Worm (Caenorhabditis elegans): ENCODE data around the gene exp-2.

Gene exp-2

DNA sequence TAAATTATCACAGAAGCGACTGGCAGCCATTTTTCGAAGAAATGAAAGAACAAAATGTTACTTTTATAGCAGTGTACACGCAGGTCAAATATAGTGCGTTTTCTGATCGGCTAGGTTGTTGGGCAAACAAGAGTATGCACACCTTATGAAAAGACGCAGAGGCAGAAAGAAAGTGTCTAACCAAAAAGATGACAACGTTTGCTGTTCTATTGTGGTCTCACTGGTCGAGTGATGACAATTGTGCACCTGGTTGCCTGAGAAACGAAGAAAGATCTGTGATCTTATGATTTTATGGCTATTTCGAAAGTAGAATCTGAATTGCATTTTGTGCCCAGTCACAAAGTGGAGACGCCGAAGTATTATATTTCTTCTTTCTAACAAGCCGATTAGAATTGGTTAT, 20.7 kb upstream of the exp-2 start, which contains the start of gene F17A9.4:
TSS of gene F17A9.4 (minus strand) at position 97 of the 400 bp plus-strand sequence.
- no peak for TF ChIP-seq mml-1 (tag; optimal IDR thresholded peaks at IDR 0.05)
- TF ChIP-seq snpc-4 (tag; optimal IDR thresholded peaks at IDR 0.05), result no peak
- no peak for TF ChIP-seq sea-2 (GFP tag; optimal IDR thresholded peaks at IDR 0.05)
- TF ChIP-seq ceh-82 (tag; optimal IDR thresholded peaks at IDR 0.05), result no peak
- no peak for TF ChIP-seq fkh-2 (tag; optimal IDR thresholded peaks at IDR 0.05)
- TF ChIP-seq nhr-237 (tag; optimal IDR thresholded peaks at IDR 0.05), result no peak
- TF ChIP-seq nfya-1 (tag; optimal IDR thresholded peaks at IDR 0.05; ENCODE audit: insufficient read depth), result no peak
- TF ChIP-seq pqm-1 (tag; optimal IDR thresholded peaks at IDR 0.05), result peak; percentile 81
- TF ChIP-seq daf-12 (tag; optimal IDR thresholded peaks at IDR 0.05), result no peak
- TF ChIP-seq ztf-11 (tag; optimal IDR thresholded peaks at IDR 0.05), result no peak
- TF ChIP-seq ceh-28 (tag; optimal IDR thresholded peaks at IDR 0.05), result no peak
- TF ChIP-seq egl-5 (tag; optimal IDR thresholded peaks at IDR 0.05), result no peak
- TF ChIP-seq nhr-76 (tag; optimal IDR thresholded peaks at IDR 0.05), result no peak
- no peak for TF ChIP-seq aly-2 (tag; optimal IDR thresholded peaks at IDR 0.05)
- peak; percentile 49 for TF ChIP-seq pha-4 (tag; optimal IDR thresholded peaks at IDR 0.05)
- TF ChIP-seq mdl-1 (tag; optimal IDR thresholded peaks at IDR 0.05), result no peak
- TF ChIP-seq hmg-11 (tag; optimal IDR thresholded peaks at IDR 0.05), result no peak
- TF ChIP-seq ceh-9 (tag; optimal IDR thresholded peaks at IDR 0.05), result no peak
- TF ChIP-seq elt-2 (tag; optimal IDR thresholded peaks at IDR 0.05), result peak; percentile 71
- TF ChIP-seq skn-1 (tag; optimal IDR thresholded peaks at IDR 0.05), result peak; percentile 90
- no peak for TF ChIP-seq nhr-25 (tag; optimal IDR thresholded peaks at IDR 0.05)
- TF ChIP-seq fkh-10 (GFP tag; optimal IDR thresholded peaks at IDR 0.05), result no peak
- no peak for TF ChIP-seq fos-1 (tag; optimal IDR thresholded peaks at IDR 0.05)
- TF ChIP-seq nhr-12 (tag; optimal IDR thresholded peaks at IDR 0.05), result no peak
- TF ChIP-seq ztf-4 (tag; optimal IDR thresholded peaks at IDR 0.05), result no peak
- no peak for TF ChIP-seq tbx-2 (tag; optimal IDR thresholded peaks at IDR 0.05)
- no peak for TF ChIP-seq ceh-16 (tag; optimal IDR thresholded peaks at IDR 0.05)
- no peak for TF ChIP-seq ZK546.5 (tag; optimal IDR thresholded peaks at IDR 0.05)
- no peak for TF ChIP-seq nhr-77 (tag; optimal IDR thresholded peaks at IDR 0.05)
- no peak for TF ChIP-seq unc-39 (tag; optimal IDR thresholded peaks at IDR 0.05)
- no peak for TF ChIP-seq ama-1 (optimal IDR thresholded peaks at IDR 0.05)
- peak in 1 of 3 experiments; percentile 26 for TF ChIP-seq elt-3 (tag; optimal IDR thresholded peaks at IDR 0.05)
- no peak for TF ChIP-seq lin-15B (tag; optimal IDR thresholded peaks at IDR 0.05)
- TF ChIP-seq jun-1 (tag; optimal IDR thresholded peaks at IDR 0.05), result no peak
- no peak for TF ChIP-seq unc-62 (GFP tag; optimal IDR thresholded peaks at IDR 0.05)
- no peak for TF ChIP-seq R02D3.7 (tag; optimal IDR thresholded peaks at IDR 0.05)
- TF ChIP-seq nhr-11 (tag; optimal IDR thresholded peaks at IDR 0.05), result no peak

DNA sequence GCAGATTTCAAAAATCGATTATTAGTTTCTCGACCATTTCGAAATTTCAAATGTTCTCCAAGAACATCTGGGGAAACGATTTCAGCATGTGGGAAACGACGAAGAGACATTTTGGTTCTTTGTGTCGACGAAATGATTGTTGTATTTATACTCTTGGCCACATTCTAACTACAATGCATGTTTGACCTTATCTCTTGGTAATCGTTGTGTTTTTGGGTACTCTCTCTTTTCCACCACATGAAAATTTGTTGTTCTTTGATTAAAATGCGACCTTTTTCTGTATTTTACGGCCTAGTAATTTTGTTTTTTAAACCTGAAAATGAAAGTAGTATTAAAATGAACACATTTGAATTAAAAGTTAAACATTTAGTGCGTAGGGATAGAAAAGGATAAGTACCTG, 18.4 kb upstream of the exp-2 start, which contains the start of gene F17A9.5:
TSS of gene F17A9.5 (minus strand) at position 175 of the 400 bp plus-strand sequence.
- TF ChIP-seq ama-1 (optimal IDR thresholded peaks at IDR 0.05) (no peak), elt-2 (tag; optimal IDR thresholded peaks at IDR 0.05) (no peak), unc-39 (tag; optimal IDR thresholded peaks at IDR 0.05) (no peak), nhr-25 (tag; optimal IDR thresholded peaks at IDR 0.05) (no peak), fos-1 (tag; optimal IDR thresholded peaks at IDR 0.05) (no peak), skn-1 (tag; optimal IDR thresholded peaks at IDR 0.05) (no peak), elt-3 (tag; optimal IDR thresholded peaks at IDR 0.05) (no peak), nhr-77 (tag; optimal IDR thresholded peaks at IDR 0.05) (no peak), fkh-10 (GFP tag; optimal IDR thresholded peaks at IDR 0.05) (no peak), R02D3.7 (tag; optimal IDR thresholded peaks at IDR 0.05) (no peak), daf-12 (tag; optimal IDR thresholded peaks at IDR 0.05) (no peak), zag-1 (tag; optimal IDR thresholded peaks at IDR 0.05) (no peak), tbx-2 (tag; optimal IDR thresholded peaks at IDR 0.05) (no peak), mml-1 (tag; optimal IDR thresholded peaks at IDR 0.05) (no peak), nfya-1 (tag; optimal IDR thresholded peaks at IDR 0.05; ENCODE audit: insufficient read depth) (no peak), unc-62 (GFP tag; optimal IDR thresholded peaks at IDR 0.05) (no peak), ztf-4 (tag; optimal IDR thresholded peaks at IDR 0.05) (no peak), snpc-4 (tag; optimal IDR thresholded peaks at IDR 0.05) (no peak), pha-4 (tag; optimal IDR thresholded peaks at IDR 0.05) (no peak), jun-1 (tag; optimal IDR thresholded peaks at IDR 0.05) (no peak)

DNA sequence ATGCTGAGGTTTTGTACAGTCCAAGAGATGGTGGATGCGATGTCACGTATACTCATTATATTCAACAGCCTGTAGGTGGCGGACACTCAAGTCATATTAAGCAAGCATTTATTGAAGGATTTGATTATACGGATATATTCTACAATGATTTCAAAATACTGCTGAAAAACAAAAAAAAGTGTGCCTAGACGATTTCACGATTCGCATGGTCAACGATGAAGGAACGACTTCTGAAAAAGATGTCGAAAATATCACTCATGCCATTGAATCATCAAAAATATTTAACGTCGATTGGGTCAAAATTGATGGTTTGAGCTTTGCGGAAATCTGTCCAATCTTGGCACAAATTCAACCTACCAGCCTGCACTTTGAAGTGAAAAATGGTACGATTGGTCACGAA, 14.2 kb upstream of the exp-2 start:
- TF ChIP-seq egl-27 (tag; optimal IDR thresholded peaks at IDR 0.05) (no peak), nhr-25 (tag; optimal IDR thresholded peaks at IDR 0.05) (no peak), lin-15B (tag; optimal IDR thresholded peaks at IDR 0.05) (no peak), nhr-76 (tag; optimal IDR thresholded peaks at IDR 0.05) (no peak), snpc-4 (tag; optimal IDR thresholded peaks at IDR 0.05) (no peak), mdl-1 (tag; optimal IDR thresholded peaks at IDR 0.05) (no peak), nhr-28 (tag; optimal IDR thresholded peaks at IDR 0.05) (no peak), hmg-11 (tag; optimal IDR thresholded peaks at IDR 0.05) (no peak), nhr-43 (tag; optimal IDR thresholded peaks at IDR 0.05; ENCODE audit: poor library complexity, severe bottlenecking) (no peak), mml-1 (tag; optimal IDR thresholded peaks at IDR 0.05) (no peak), unc-62 (GFP tag; optimal IDR thresholded peaks at IDR 0.05) (no peak), skn-1 (tag; optimal IDR thresholded peaks at IDR 0.05) (no peak), pha-4 (tag; optimal IDR thresholded peaks at IDR 0.05) (no peak), tbx-2 (tag; optimal IDR thresholded peaks at IDR 0.05) (no peak), unc-39 (tag; optimal IDR thresholded peaks at IDR 0.05) (no peak), aly-2 (tag; optimal IDR thresholded peaks at IDR 0.05) (no peak), ceh-82 (tag; optimal IDR thresholded peaks at IDR 0.05) (no peak), ceh-9 (tag; optimal IDR thresholded peaks at IDR 0.05) (no peak), nhr-237 (tag; optimal IDR thresholded peaks at IDR 0.05) (no peak)

All from whole organism, L3 larva.